Worm (Caenorhabditis elegans) whole organism, mixed stage, embryonic: ENCODE measurements around the gene K09E2.1.

ENCODE experiments used
- blmp-1 ChIP-seq: fragments of 150-350 bp; optimal IDR thresholded peaks from 2 replicates; lab custom pipeline; 2014; ENCODE audit warnings: missing biosample characterization, missing genetic modification characterization
- ceh-39 ChIP-seq: fragments of 150-350 bp; optimal IDR thresholded peaks from 2 replicates; lab custom pipeline; 2014; ENCODE audit warnings: missing biosample characterization, missing genetic modification characterization
- elt-1 ChIP-seq: sonication (generic microtip); optimal IDR thresholded peaks from 2 replicates; lab custom pipeline; 2017; ENCODE audit warnings: missing genetic modification characterization, mild to moderate bottlenecking, missing compliant biosample characterization, antibody characterized with exemption, moderate library complexity, borderline replicate concordance; ENCODE audit not compliant: insufficient read depth
- flh-1 ChIP-seq: fragments of 200-800 bp; sonication (Bioruptor generic); optimal IDR thresholded peaks from 2 replicates; lab custom pipeline; 2018; ENCODE audit warnings: mild to moderate bottlenecking, missing genetic modification characterization, moderate library complexity, missing compliant biosample characterization
- lin-13 ChIP-seq: fragments of 150-350 bp; optimal IDR thresholded peaks from 2 replicates; lab custom pipeline; 2014; ENCODE audit warnings: missing biosample characterization, missing genetic modification characterization
- lsy-2 ChIP-seq: fragments of 150-350 bp; optimal IDR thresholded peaks from 2 replicates; lab custom pipeline; 2014; ENCODE audit warnings: missing biosample characterization, missing genetic modification characterization
- nhr-2 ChIP-seq: fragments of 150-350 bp; optimal IDR thresholded peaks from 2 replicates; lab custom pipeline; 2014; ENCODE audit warnings: missing biosample characterization, missing genetic modification characterization
- snpc-4 ChIP-seq: fragments of 150-350 bp; optimal IDR thresholded peaks from 2 replicates; lab custom pipeline; 2014; ENCODE audit warnings: missing biosample characterization, missing genetic modification characterization
- unc-62 ChIP-seq: fragments of 150-350 bp; optimal IDR thresholded peaks from 2 replicates; lab custom pipeline; 2014; ENCODE audit warnings: missing biosample characterization, missing genetic modification reagents, missing genetic modification characterization
- ztf-11 ChIP-seq: fragments of 150-350 bp; optimal IDR thresholded peaks from 2 replicates; lab custom pipeline; 2014; ENCODE audit warnings: missing biosample characterization, missing genetic modification characterization

- TF ChIP-seq blmp-1 (tag; lab: Kevin White, UChicago) (no peak), lin-13 (tag; lab: Kevin White, UChicago) (no peak), ceh-39 (tag; lab: Kevin White, UChicago) (no peak), unc-62 (GFP tag; lab: Kevin White, UChicago) (no peak), snpc-4 (tag; lab: Kevin White, UChicago) (no peak), elt-1 (tag; lab: Kevin White, UChicago) (no peak), flh-1 (GFP tag; lab: Kevin White, UChicago) (no peak), lsy-2 (tag; lab: Kevin White, UChicago) (no peak), nhr-2 (no peak), ztf-11 (tag; lab: Kevin White, UChicago) (no peak)
Measured at ce11 chrX:8718856-8719255, 37.2 kb downstream of the K09E2.1 start, which contains the start of gene F53A9.8.
